Worm (Caenorhabditis elegans) whole organism, late embryonic: ENCODE data around the gene mrp-6.
A peak's percentile ranks its signal among the peaks of the same experiment; 100 is the strongest.
"Not testable (repeated sequence)": the region's sequence is repeated elsewhere in the genome, so short reads cannot be mapped to it uniquely, and the experiment has no call there.

Experiments used
- F13H6.1 ChIP-seq: sonication (generic microtip); optimal IDR thresholded peaks from 2 replicates; lab custom pipeline; 2016; ENCODE audit warnings: missing genetic modification characterization, missing compliant biosample characterization
- Y22D7AL.16 ChIP-seq: sonication (generic microtip); optimal IDR thresholded peaks from 2 replicates; lab custom pipeline; 2016; ENCODE audit warnings: missing genetic modification characterization, missing compliant biosample characterization
- ama-1 ChIP-seq: fragments of 150-350 bp; optimal IDR thresholded peaks from 2 replicates; lab custom pipeline; 2014
- ceh-14 ChIP-seq: sonication (generic microtip); optimal IDR thresholded peaks from 2 replicates; lab custom pipeline; 2016; ENCODE audit warnings: missing genotype, missing genetic modification characterization, missing compliant biosample characterization
- ceh-18 ChIP-seq: sonication (generic microtip); optimal IDR thresholded peaks from 2 replicates; lab custom pipeline; 2016; ENCODE audit warnings: missing genetic modification characterization, missing compliant biosample characterization
- ceh-2 ChIP-seq: sonication (generic microtip); optimal IDR thresholded peaks from 2 replicates; lab custom pipeline; 2016; ENCODE audit warnings: missing genotype, missing genetic modification characterization, missing compliant biosample characterization
- ceh-24 ChIP-seq: sonication (generic microtip); optimal IDR thresholded peaks from 2 replicates; lab custom pipeline; 2016; ENCODE audit warnings: mild to moderate bottlenecking, missing genetic modification characterization, missing compliant biosample characterization
- ceh-30 ChIP-seq: fragments of 150-350 bp; optimal IDR thresholded peaks from 2 replicates; lab custom pipeline; 2014; ENCODE audit warnings: missing biosample characterization, missing genetic modification characterization
- ceh-34 ChIP-seq: sonication (generic microtip); optimal IDR thresholded peaks from 2 replicates; lab custom pipeline; 2016; ENCODE audit warnings: mild to moderate bottlenecking, missing genetic modification characterization, missing compliant biosample characterization
- ceh-48 ChIP-seq: sonication (generic microtip); optimal IDR thresholded peaks from 2 replicates; lab custom pipeline; 2016; ENCODE audit warnings: missing genetic modification characterization, inconsistent platforms, missing compliant biosample characterization
- che-1 ChIP-seq: sonication (generic microtip); optimal IDR thresholded peaks from 2 replicates; lab custom pipeline; 2016; ENCODE audit warnings: mild to moderate bottlenecking, missing genetic modification characterization, missing compliant biosample characterization
- elt-4 ChIP-seq: sonication (generic microtip); optimal IDR thresholded peaks from 2 replicates; lab custom pipeline; 2016; ENCODE audit warnings: missing genetic modification characterization, missing compliant biosample characterization
- ets-4 ChIP-seq: sonication (generic microtip); optimal IDR thresholded peaks from 2 replicates; lab custom pipeline; 2016; ENCODE audit warnings: missing genetic modification characterization, missing compliant biosample characterization
- fkh-10 ChIP-seq: fragments of 150-350 bp; optimal IDR thresholded peaks from 2 replicates; lab custom pipeline; 2014; ENCODE audit warnings: missing biosample characterization, missing genetic modification reagents, missing genetic modification characterization
- fkh-6 ChIP-seq: sonication (generic microtip); optimal IDR thresholded peaks from 2 replicates; lab custom pipeline; 2016; ENCODE audit warnings: missing genetic modification characterization, missing compliant biosample characterization
- hlh-15 ChIP-seq: sonication (generic microtip); optimal IDR thresholded peaks from 2 replicates; lab custom pipeline; 2016; ENCODE audit warnings: missing genetic modification characterization, missing compliant biosample characterization
- hlh-30 ChIP-seq: sonication (generic microtip); optimal IDR thresholded peaks from 2 replicates; lab custom pipeline; 2017; ENCODE audit warnings: antibody characterized with exemption, missing genetic modification characterization, missing compliant biosample characterization; ENCODE audit not compliant: insufficient read depth
- hlh-8 ChIP-seq: sonication (generic microtip); optimal IDR thresholded peaks from 2 replicates; lab custom pipeline; 2016; ENCODE audit warnings: missing genotype, missing genetic modification characterization, missing compliant biosample characterization
- madf-2 ChIP-seq: sonication (generic microtip); optimal IDR thresholded peaks from 2 replicates; lab custom pipeline; 2017; ENCODE audit warnings: missing genetic modification characterization, missing compliant biosample characterization
- mec-3 ChIP-seq: sonication (generic microtip); optimal IDR thresholded peaks from 2 replicates; lab custom pipeline; 2016; ENCODE audit warnings: borderline replicate concordance, missing genetic modification characterization, missing compliant biosample characterization
- nfya-1 ChIP-seq: sonication (generic microtip); optimal IDR thresholded peaks from 2 replicates; lab custom pipeline; 2017; ENCODE audit warnings: missing genetic modification characterization, mild to moderate bottlenecking, missing compliant biosample characterization, antibody characterized with exemption, moderate library complexity
- odd-2 ChIP-seq: sonication (generic microtip); optimal IDR thresholded peaks from 2 replicates; lab custom pipeline; 2017; ENCODE audit warnings: antibody characterized with exemption, mild to moderate bottlenecking, missing genetic modification characterization, missing compliant biosample characterization
- pag-3 ChIP-seq: sonication (generic microtip); optimal IDR thresholded peaks from 2 replicates; lab custom pipeline; 2016; ENCODE audit warnings: missing compliant biosample characterization, missing genetic modification characterization, borderline replicate concordance
- pax-1 ChIP-seq: fragments of 150-350 bp; optimal IDR thresholded peaks from 2 replicates; lab custom pipeline; 2014; ENCODE audit warnings: missing biosample characterization, missing genetic modification characterization
- pha-4 ChIP-seq: fragments of 150-350 bp; optimal IDR thresholded peaks from 2 replicates; lab custom pipeline; 2018; ENCODE audit warnings: missing biosample characterization, missing genetic modification reagents, missing genetic modification characterization
- pqm-1 ChIP-seq: sonication (generic microtip); optimal IDR thresholded peaks from 2 replicates; lab custom pipeline; 2016; ENCODE audit warnings: missing genetic modification characterization, missing compliant biosample characterization
- pros-1 ChIP-seq: fragments of 150-350 bp; optimal IDR thresholded peaks from 2 replicates; lab custom pipeline; 2014; ENCODE audit warnings: missing biosample characterization, missing genetic modification reagents, missing genetic modification characterization
- rnt-1 ChIP-seq: sonication (generic microtip); optimal IDR thresholded peaks from 2 replicates; lab custom pipeline; 2016; ENCODE audit warnings: missing genetic modification characterization, missing compliant biosample characterization
- sox-2 ChIP-seq: fragments of 200-800 bp; sonication (Bioruptor generic); IDR thresholded peaks from 2 replicates; pipeline ENCODE4 v1.3.6; 2022; ENCODE audit warnings: missing genetic modification reagents, missing genetic modification characterization, missing compliant biosample characterization
- sox-4 ChIP-seq: sonication (generic microtip); optimal IDR thresholded peaks from 2 replicates; lab custom pipeline; 2017; ENCODE audit warnings: mild to moderate bottlenecking, missing genetic modification characterization, inconsistent platforms, missing compliant biosample characterization
- ttx-3 ChIP-seq: sonication (generic microtip); optimal IDR thresholded peaks from 2 replicates; lab custom pipeline; 2016; ENCODE audit warnings: missing genetic modification reagents, missing genetic modification characterization, missing compliant biosample characterization
- unc-3 ChIP-seq, 2 experiments: fragments of 200-800 bp in 1 of 2; sonication (Bioruptor generic) in 1 of 2; sonication (generic microtip) in 1 of 2; conservative IDR thresholded peaks in 1 of 2; optimal IDR thresholded peaks in 1 of 2; 2 replicates each; pipeline versions ENCODE4 v1.3.6 to Lab custom; 2016 to 2022; ENCODE audit warnings: missing compliant biosample characterization in 2 of 2, missing genetic modification characterization in 2 of 2, missing genetic modification reagents in 1 of 2
- unc-42 ChIP-seq: sonication (generic microtip); optimal IDR thresholded peaks from 2 replicates; lab custom pipeline; 2016; ENCODE audit warnings: missing genotype, missing genetic modification characterization, missing compliant biosample characterization
- unc-55 ChIP-seq: sonication (generic microtip); optimal IDR thresholded peaks from 2 replicates; lab custom pipeline; 2017; ENCODE audit warnings: missing biosample characterization, missing genetic modification reagents, missing genetic modification characterization
- unc-86 ChIP-seq: sonication (generic microtip); optimal IDR thresholded peaks from 2 replicates; lab custom pipeline; 2016; ENCODE audit warnings: missing genetic modification characterization, missing compliant biosample characterization
- zip-5 ChIP-seq: sonication (generic microtip); optimal IDR thresholded peaks from 2 replicates; lab custom pipeline; 2016; ENCODE audit warnings: missing genetic modification characterization, missing compliant biosample characterization
- ztf-16 ChIP-seq: sonication (generic microtip); optimal IDR thresholded peaks from 2 replicates; lab custom pipeline; 2017; ENCODE audit warnings: missing genetic modification characterization, missing compliant biosample characterization

Gene mrp-6

ce11 chrX:4209131-4209530 lies 22.6 kb upstream of the mrp-6 start (continued):
- TF ChIP-seq madf-2 (tag; lab: Kevin White, UChicago) (peak; percentile 67), pqm-1 (tag; lab: Kevin White, UChicago) (peak; percentile 37), che-1 (tag; lab: Kevin White, UChicago) (peak; percentile 55), ceh-14 (peak; percentile 91), rnt-1 (peak; percentile 94), pag-3 (tag; lab: Kevin White, UChicago) (no peak), fkh-10 (peak; percentile 68), hlh-15 (tag; lab: Kevin White, UChicago) (peak; percentile 16), ceh-2 (tag; lab: Kevin White, UChicago) (peak; percentile 89), hlh-8 (tag; lab: Kevin White, UChicago) (peak; percentile 79), zip-5 (tag; lab: Kevin White, UChicago) (no peak), pha-4 (tag; lab: Kevin White, UChicago) (no peak), ets-4 (tag; lab: Kevin White, UChicago) (peak; percentile 52), ama-1 (lab: Kevin White, UChicago) (no peak), elt-4 (tag; lab: Kevin White, UChicago) (no peak), pros-1 (tag; lab: Kevin White, UChicago) (peak; percentile 94), ceh-34 (tag; lab: Kevin White, UChicago) (peak; percentile 97), ceh-30 (tag; lab: Kevin White, UChicago) (peak; percentile 78), unc-86 (tag; lab: Kevin White, UChicago) (peak; percentile 90), mec-3 (tag; lab: Kevin White, UChicago) (no peak), unc-42 (tag; lab: Kevin White, UChicago) (peak; percentile 95), ceh-18 (tag; lab: Kevin White, UChicago) (peak; percentile 99), hlh-30 (tag; lab: Kevin White, UChicago) (peak; percentile 85), F13H6.1 (tag; lab: Kevin White, UChicago) (peak; percentile 77), sox-2 (GFP tag; lab: Robert Waterston, UW) (peak; percentile 80), unc-3 (GFP tag; conservative IDR thresholded peaks at IDR 0.05; lab: Robert Waterston, UW) (peak; percentile 68), unc-3 (tag; optimal IDR thresholded peaks at IDR 0.05; lab: Kevin White, UChicago) (peak; percentile 81), fkh-6 (tag; lab: Kevin White, UChicago) (no peak), odd-2 (tag; lab: Kevin White, UChicago) (peak; percentile 36), pax-1 (tag; lab: Kevin White, UChicago) (peak; percentile 83), unc-55 (GFP tag; lab: Kevin White, UChicago) (peak; percentile 82), ceh-24 (tag; lab: Kevin White, UChicago) (no peak), ceh-48 (peak; percentile 94), sox-4 (tag; lab: Kevin White, UChicago) (peak; percentile 73)

ce11 chrX:4208495-4208894 lies 21.9 kb upstream of the mrp-6 start:
- no peak for TF ChIP-seq ztf-16 (tag; lab: Kevin White, UChicago)
- TF ChIP-seq nfya-1 (tag; lab: Kevin White, UChicago): no peak
- no peak for TF ChIP-seq ttx-3 (tag; lab: Kevin White, UChicago)
- no peak for TF ChIP-seq rnt-1
- TF ChIP-seq ets-4 (tag; lab: Kevin White, UChicago): no peak
- TF ChIP-seq pha-4 (tag; lab: Kevin White, UChicago): no peak
- no peak for TF ChIP-seq ceh-14

ce11 chrX:4207385-4207784 lies 20.8 kb upstream of the mrp-6 start, which contains the start of gene F20B6.9:
Gene F20B6.9 (minus strand): TSS chrX:4207485.
- TF ChIP-seq ceh-30, pros-1, Y22D7AL.16 (tag; lab: Kevin White, UChicago): not testable (repeated sequence)
